Worm (Caenorhabditis elegans): ENCODE data around the gene col-111.

- TF ChIP-seq snpc-4 (tag; optimal IDR thresholded peaks at IDR 0.05) (no peak), swsn-7 (tag; optimal IDR thresholded peaks at IDR 0.05) (no peak), irx-1 (tag; optimal IDR thresholded peaks at IDR 0.05) (no peak), elt-3 (tag; optimal IDR thresholded peaks at IDR 0.05) (no peak), unc-30 (tag; optimal IDR thresholded peaks at IDR 0.05) (no peak), ceh-82 (tag; optimal IDR thresholded peaks at IDR 0.05) (no peak), tbx-2 (tag; optimal IDR thresholded peaks at IDR 0.05) (no peak), egl-27 (tag; optimal IDR thresholded peaks at IDR 0.05) (no peak), tlp-1 (tag; optimal IDR thresholded peaks at IDR 0.05) (no peak), nhr-11 (tag; optimal IDR thresholded peaks at IDR 0.05) (no peak), unc-130 (tag; optimal IDR thresholded peaks at IDR 0.05) (no peak), lin-13 (GFP tag; optimal IDR thresholded peaks at IDR 0.05) (no peak), C04F5.9 (tag; optimal IDR thresholded peaks at IDR 0.05) (no peak)
Observed at ce11 chrIV:4623852-4624251, 33.9 kb downstream of the col-111 start.

Measured in whole organism, L1 larva.